Fruit fly (Drosophila melanogaster): ENCODE data around the gene CG15531.

CG15531 gene

dm6 chr3R:30195606-30196049, 400 bp downstream of the CG15531 start (continued):
- TF ChIP-seq CG9876 (GFP tag; optimal IDR thresholded peaks at IDR 0.05) (peak; percentile 4), H2.0 (GFP tag; IDR thresholded peaks at IDR 0.05) (peak; percentile 41; the same call in 1 of the 2 replicates), tx (GFP tag; optimal IDR thresholded peaks at IDR 0.05) (no peak), BEAF-32 (GFP tag; optimal IDR thresholded peaks at IDR 0.05) (no peak), Dip3 (GFP tag; optimal IDR thresholded peaks at IDR 0.05) (peak; percentile 14), CG14050 (GFP tag; IDR thresholded peaks at IDR 0.05) (peak; percentile 50; the same call in 1 of the 3 replicates), shn (GFP tag; optimal IDR thresholded peaks at IDR 0.05) (peak; percentile 22), CG14710 (tag; optimal IDR thresholded peaks at IDR 0.05) (no peak), hth (optimal IDR thresholded peaks at IDR 0.05) (no peak), so (GFP tag; IDR thresholded peaks at IDR 0.05) (no peak), Blimp-1 (GFP tag; optimal IDR thresholded peaks at IDR 0.05) (peak; percentile 29), Camta (GFP tag; optimal IDR thresholded peaks at IDR 0.05) (no peak), Ets65A (GFP tag) (no peak), CG6765 (GFP tag; optimal IDR thresholded peaks at IDR 0.05) (no peak), NfI (GFP tag; optimal IDR thresholded peaks at IDR 0.05) (peak; percentile 16), gt (GFP tag; IDR thresholded peaks at IDR 0.05) (no peak), CG34376 (GFP tag; optimal IDR thresholded peaks at IDR 0.05) (peak; percentile 31), CHES-1-like (GFP tag; optimal IDR thresholded peaks at IDR 0.05) (no peak), CG18011 (GFP tag; optimal IDR thresholded peaks at IDR 0.05) (no peak), CG16815 (GFP tag; optimal IDR thresholded peaks at IDR 0.05) (no peak), gfzf (GFP tag; optimal IDR thresholded peaks at IDR 0.05) (peak; percentile 33), CG3995 (GFP tag; optimal IDR thresholded peaks at IDR 0.05) (no peak), CG11085 (GFP tag; IDR thresholded peaks at IDR 0.05) (0 out of 2 replicates have a peak, but pooled peaks have one; percentile 23), Dek (tag; optimal IDR thresholded peaks at IDR 0.05) (peak; percentile 46), CG11398 (GFP tag; optimal IDR thresholded peaks at IDR 0.05) (peak; percentile 16), Rfx (GFP tag; IDR thresholded peaks at IDR 0.05) (peak; percentile 88), CG10209 (GFP tag; optimal IDR thresholded peaks at IDR 0.05) (no peak), Asciz (GFP tag; optimal IDR thresholded peaks at IDR 0.05) (no peak), Xbp1 (GFP tag; optimal IDR thresholded peaks at IDR 0.05) (peak; percentile 62), ato (GFP tag; IDR thresholded peaks at IDR 0.05; ENCODE audit: partially characterized antibody) (0 out of 2 replicates have a peak, but pooled peaks have one; percentile 10), CG10366 (GFP tag; IDR thresholded peaks at IDR 0.05) (peak; percentile 36; the same call in 1 of the 2 replicates), CG12769 (tag; optimal IDR thresholded peaks at IDR 0.05) (peak; percentile 65), aop (GFP tag; IDR thresholded peaks at IDR 0.05) (no peak), CG8089 (GFP tag; optimal IDR thresholded peaks at IDR 0.05) (no peak), Fer3 (tag; optimal IDR thresholded peaks at IDR 0.05) (peak; percentile 14), zfh2 (GFP tag; optimal IDR thresholded peaks at IDR 0.05) (peak; percentile 53), dpn (GFP tag; optimal IDR thresholded peaks at IDR 0.05) (peak in 1 of 2 experiments; percentile 63), CkIIα-i1 (GFP tag; IDR thresholded peaks at IDR 0.05) (no peak), CG3281 (GFP tag; optimal IDR thresholded peaks at IDR 0.05) (peak; percentile 57), dan (GFP tag; IDR thresholded peaks at IDR 0.05) (no peak), nerfin-1 (tag; optimal IDR thresholded peaks at IDR 0.05) (peak; percentile 12), CG18599 (GFP tag; optimal IDR thresholded peaks at IDR 0.05) (peak; percentile 73), run (tag; optimal IDR thresholded peaks at IDR 0.05) (no peak), Mes4 (GFP tag; optimal IDR thresholded peaks at IDR 0.05) (no peak), exex (tag; optimal IDR thresholded peaks at IDR 0.05) (peak; percentile 26), CG11723 (GFP tag; optimal IDR thresholded peaks at IDR 0.05) (no peak), mirr (GFP tag; optimal IDR thresholded peaks at IDR 0.05) (peak; percentile 42), Tbp (GFP tag; optimal IDR thresholded peaks at IDR 0.05) (no peak), CG16779 (GFP tag; IDR thresholded peaks at IDR 0.05) (peak; percentile 71), CG17802 (tag; optimal IDR thresholded peaks at IDR 0.05) (no peak), Gug (GFP tag; IDR thresholded peaks at IDR 0.05) (peak; percentile 59; the same call in 2 of the 4 replicates)

Data from whole organism, embryonic.